Worm (Caenorhabditis elegans) whole organism, L1 larva: ENCODE results near the gene his-70.

Experiments used
- C04F5.9 ChIP-seq: sonication (generic microtip); optimal IDR thresholded peaks from 2 replicates; lab custom pipeline; 2016; ENCODE audit warnings: missing genetic modification characterization, missing compliant biosample characterization
- C16A3.4 ChIP-seq: fragments of 150-350 bp; optimal IDR thresholded peaks from 2 replicates; lab custom pipeline; 2014; ENCODE audit warnings: missing biosample characterization, missing genetic modification characterization
- C34B4.2 ChIP-seq: sonication (generic microtip); optimal IDR thresholded peaks from 2 replicates; lab custom pipeline; 2017; ENCODE audit warnings: mild to moderate bottlenecking, missing genetic modification characterization, missing compliant biosample characterization
- Y116A8C.19 ChIP-seq: sonication (generic microtip); optimal IDR thresholded peaks from 2 replicates; lab custom pipeline; 2016; ENCODE audit warnings: missing compliant biosample characterization, missing genetic modification characterization, borderline replicate concordance
- ama-1 ChIP-seq: fragments of 150-350 bp; optimal IDR thresholded peaks from 2 replicates; lab custom pipeline; 2014
- blmp-1 ChIP-seq: fragments of 150-350 bp; optimal IDR thresholded peaks from 2 replicates; lab custom pipeline; 2014; ENCODE audit warnings: missing biosample characterization, missing genetic modification characterization
- ces-1 ChIP-seq: fragments of 150-350 bp; optimal IDR thresholded peaks from 2 replicates; lab custom pipeline; 2014; ENCODE audit warnings: missing biosample characterization, missing genetic modification reagents, missing genetic modification characterization
- dpl-1 ChIP-seq, 3 experiments: fragments of 150-350 bp in 2 of 3; sonication (generic microtip) in 1 of 3; optimal IDR thresholded peaks; 2 replicates each; lab custom pipeline; 2014 to 2017; ENCODE audit warnings: missing biosample characterization in 3 of 3, missing genetic modification characterization in 3 of 3, missing genetic modification reagents in 3 of 3
- efl-1 ChIP-seq, 4 experiments: fragments of 150-350 bp; optimal IDR thresholded peaks in 3 of 4; peaks in 1 of 4; 1 replicate in 1 of 4; 2 replicates in 3 of 4; lab custom pipeline; 2014; ENCODE audit warnings: missing biosample characterization in 2 of 4, missing genetic modification characterization in 2 of 4, missing genetic modification reagents in 2 of 4
- efl-3 ChIP-seq: fragments of 200-800 bp; sonication (Bioruptor generic); optimal IDR thresholded peaks from 2 replicates; lab custom pipeline; 2018; ENCODE audit warnings: mild to moderate bottlenecking, missing genetic modification characterization, missing compliant biosample characterization
- elt-2 ChIP-seq: sonication (generic microtip); optimal IDR thresholded peaks from 2 replicates; lab custom pipeline; 2016; ENCODE audit warnings: missing genetic modification characterization, mild to moderate bottlenecking, inconsistent platforms, missing compliant biosample characterization, missing genetic modification reagents
- elt-3 ChIP-seq, 6 experiments: fragments of 150-350 bp in 1 of 6; sonication (generic microtip); optimal IDR thresholded peaks; 2 replicates each; lab custom pipeline; 2017 to 2018; ENCODE audit warnings: missing biosample characterization in 6 of 6, missing genetic modification characterization in 6 of 6, inconsistent platforms in 1 of 6
- grh-1 ChIP-seq: fragments of 200-800 bp; sonication (Bioruptor generic); IDR thresholded peaks from 2 replicates; pipeline ENCODE4 v1.3.6; 2022; ENCODE audit warnings: missing genetic modification reagents, missing genetic modification characterization, missing compliant biosample characterization
- hlh-4 ChIP-seq: sonication (generic microtip); optimal IDR thresholded peaks from 2 replicates; lab custom pipeline; 2016; ENCODE audit warnings: mild to moderate bottlenecking, missing genetic modification characterization, missing compliant biosample characterization
- irx-1 ChIP-seq: sonication (generic microtip); optimal IDR thresholded peaks from 2 replicates; lab custom pipeline; 2016; ENCODE audit warnings: missing genetic modification characterization, missing compliant biosample characterization
- isw-1 ChIP-seq: fragments of 200-800 bp; sonication (Bioruptor generic); IDR thresholded peaks from 2 replicates; pipeline ENCODE4 v1.3.6; 2022; ENCODE audit warnings: missing genetic modification characterization, missing compliant biosample characterization
- lin-13 ChIP-seq: fragments of 150-350 bp; optimal IDR thresholded peaks from 2 replicates; lab custom pipeline; 2014; ENCODE audit warnings: missing biosample characterization, missing genetic modification reagents, missing genetic modification characterization
- lin-14 ChIP-seq: fragments of 200-800 bp; sonication (Bioruptor generic); optimal IDR thresholded peaks from 2 replicates; lab custom pipeline; 2018; ENCODE audit warnings: mild to moderate bottlenecking, missing genetic modification characterization, moderate library complexity, missing compliant biosample characterization
- lin-15B ChIP-seq: fragments of 150-350 bp; sonication (generic microtip); optimal IDR thresholded peaks from 3 replicates; lab custom pipeline; 2014; ENCODE audit warnings: missing biosample characterization, missing genetic modification characterization
- lin-35 ChIP-seq, 2 experiments: fragments of 150-350 bp; optimal IDR thresholded peaks; 2 replicates each; lab custom pipeline; 2014; ENCODE audit warnings: missing biosample characterization in 2 of 2, missing genetic modification characterization in 2 of 2, missing genetic modification reagents in 2 of 2
- lsy-2 ChIP-seq, 2 experiments: fragments of 150-350 bp; optimal IDR thresholded peaks; 2 replicates each; lab custom pipeline; 2014; ENCODE audit warnings: missing biosample characterization in 2 of 2, missing genetic modification characterization in 2 of 2
- mep-1 ChIP-seq: fragments of 150-350 bp; optimal IDR thresholded peaks from 2 replicates; lab custom pipeline; 2014; ENCODE audit warnings: missing biosample characterization, missing genetic modification characterization
- nhr-20 ChIP-seq: sonication (generic microtip); optimal IDR thresholded peaks from 2 replicates; lab custom pipeline; 2016; ENCODE audit warnings: mild to moderate bottlenecking, missing genetic modification characterization, missing compliant biosample characterization
- nhr-47 ChIP-seq: sonication (generic microtip); optimal IDR thresholded peaks from 2 replicates; lab custom pipeline; 2016; ENCODE audit warnings: mild to moderate bottlenecking, missing genetic modification characterization, moderate library complexity, missing compliant biosample characterization
- nhr-71 ChIP-seq: sonication (generic microtip); optimal IDR thresholded peaks from 2 replicates; lab custom pipeline; 2016; ENCODE audit warnings: mild to moderate bottlenecking, missing genetic modification characterization, moderate library complexity, missing compliant biosample characterization
- nhr-85 ChIP-seq: sonication (generic microtip); peaks from one replicate; lab custom pipeline; 2016; ENCODE audit warnings: missing genetic modification characterization, inconsistent platforms, missing compliant biosample characterization
- pqm-1 ChIP-seq: sonication (generic microtip); optimal IDR thresholded peaks from 3 replicates; lab custom pipeline; 2017; ENCODE audit warnings: missing biosample characterization, missing genetic modification characterization
- skn-1 ChIP-seq: fragments of 150-350 bp; optimal IDR thresholded peaks from 2 replicates; lab custom pipeline; 2014; ENCODE audit warnings: missing biosample characterization, missing genetic modification characterization
- snu-23 ChIP-seq: sonication (generic microtip); optimal IDR thresholded peaks from 2 replicates; lab custom pipeline; 2016; ENCODE audit warnings: missing genetic modification characterization, missing compliant biosample characterization
- unc-130 ChIP-seq: fragments of 150-350 bp; optimal IDR thresholded peaks from 2 replicates; lab custom pipeline; 2017; ENCODE audit warnings: missing biosample characterization, missing genetic modification characterization, inconsistent platforms
- unc-30 ChIP-seq: sonication (generic microtip); optimal IDR thresholded peaks from 2 replicates; lab custom pipeline; 2017; ENCODE audit warnings: missing biosample characterization, missing genetic modification characterization
- xbp-1 ChIP-seq: sonication (generic microtip); optimal IDR thresholded peaks from 2 replicates; lab custom pipeline; 2016; ENCODE audit warnings: missing genetic modification characterization, missing compliant biosample characterization
- ztf-11 ChIP-seq, 2 experiments: sonication (generic microtip); optimal IDR thresholded peaks; 2 replicates each; lab custom pipeline; 2016 to 2017; ENCODE audit warnings: missing genetic modification characterization in 2 of 2, missing biosample characterization in 1 of 2, missing compliant biosample characterization in 1 of 2

The his-70 gene

ce11 chrIII:4063724-4064123 is 3.8 kb upstream of the his-70 start (continued):
- TF ChIP-seq Y116A8C.19 (tag; lab: Kevin White, UChicago) = no peak
- peak in 1 of 2 experiments; percentile 50 for TF ChIP-seq lin-35 (GFP tag; optimal IDR thresholded peaks at IDR 0.05; lab: Kevin White, UChicago)
- TF ChIP-seq, all 84 proteins: peak for 19

- no peak for TF ChIP-seq nhr-85 (tag; lab: Kevin White, UChicago)
- TF ChIP-seq lin-13 = no peak
- no peak for TF ChIP-seq C04F5.9
- no peak for TF ChIP-seq dpl-1 (GFP tag; optimal IDR thresholded peaks at IDR 0.05; lab: Kevin White, UChicago)
- TF ChIP-seq snu-23 (GFP tag; lab: Kevin White, UChicago) = no peak
- TF ChIP-seq nhr-47 = no peak
- TF ChIP-seq isw-1 (GFP tag; lab: Robert Waterston, UW) = no peak
- TF ChIP-seq nhr-71 (tag; lab: Kevin White, UChicago) = no peak
- no peak for TF ChIP-seq ama-1 (lab: Kevin White, UChicago)
- no peak for TF ChIP-seq unc-30 (tag; lab: Kevin White, UChicago)
- TF ChIP-seq ces-1 (GFP tag; lab: Kevin White, UChicago) = no peak
- TF ChIP-seq nhr-20 (tag; lab: Kevin White, UChicago) = no peak
- no peak for TF ChIP-seq elt-3 (tag; optimal IDR thresholded peaks at IDR 0.05; lab: Kevin White, UChicago)
- TF ChIP-seq blmp-1 = no peak
Measured at ce11 chrIII:4058643-4059042, 1.3 kb downstream of the his-70 start, which contains the start of gene his-69. Gene his-69, minus strand, starts transcription at chrIII:4058743.

DNA sequence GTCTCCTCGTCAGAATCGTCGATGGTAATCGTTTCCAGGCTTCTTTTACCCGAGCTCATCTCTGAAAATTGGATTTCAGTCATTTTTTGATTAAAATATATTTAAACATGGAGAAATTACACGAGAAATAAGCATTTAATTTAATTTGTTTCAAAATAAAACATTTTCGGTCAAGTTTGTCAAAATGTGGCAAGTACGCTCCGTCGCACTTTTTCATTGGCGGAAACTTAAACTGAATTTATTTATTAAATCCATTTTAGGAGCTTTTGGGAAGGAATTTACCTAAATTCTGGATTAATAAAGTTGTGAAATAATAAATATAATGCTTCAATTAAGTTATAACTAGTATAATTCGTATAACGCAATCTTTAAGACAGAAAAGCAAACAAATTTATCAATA is 2.0 kb downstream of the his-70 start, which contains the start of gene rcq-5:
Gene rcq-5 (minus strand): TSS at position 83 of the 400 bp plus-strand sequence.
- TF ChIP-seq nhr-47 = peak; percentile 18
- TF ChIP-seq efl-3 (GFP tag; lab: Kevin White, UChicago) = no peak
- TF ChIP-seq C34B4.2 (tag; lab: Kevin White, UChicago) = no peak
- peak; percentile 43 for TF ChIP-seq mep-1
- TF ChIP-seq dpl-1 (GFP tag; optimal IDR thresholded peaks at IDR 0.05; lab: Kevin White, UChicago) = peak; percentile 78 to 90 (median 88)
- no peak for TF ChIP-seq hlh-4
- peak; percentile 50 for TF ChIP-seq skn-1 (tag; lab: Kevin White, UChicago)
- peak; percentile 14 to 90 for TF ChIP-seq efl-1 (optimal IDR thresholded peaks at IDR 0.05; lab: Kevin White, UChicago)
- TF ChIP-seq efl-1 (GFP tag; optimal IDR thresholded peaks at IDR 0.05 in 1 of 2; lab: Kevin White, UChicago) = peak; percentile 89 to 99
- TF ChIP-seq unc-130 (tag; lab: Kevin White, UChicago) = no peak
- TF ChIP-seq lsy-2 (tag; optimal IDR thresholded peaks at IDR 0.05; lab: Kevin White, UChicago) = peak; percentile 43 to 73
- TF ChIP-seq xbp-1 (tag; lab: Kevin White, UChicago) = peak; percentile 16
- TF ChIP-seq grh-1 (GFP tag; lab: Robert Waterston, UW) = no peak
- peak; percentile 84 to 96 for TF ChIP-seq lin-35 (GFP tag; optimal IDR thresholded peaks at IDR 0.05; lab: Kevin White, UChicago)
- TF ChIP-seq lin-15B = peak; percentile 7
- peak; percentile 56 for TF ChIP-seq C16A3.4 (tag; lab: Kevin White, UChicago)

DNA sequence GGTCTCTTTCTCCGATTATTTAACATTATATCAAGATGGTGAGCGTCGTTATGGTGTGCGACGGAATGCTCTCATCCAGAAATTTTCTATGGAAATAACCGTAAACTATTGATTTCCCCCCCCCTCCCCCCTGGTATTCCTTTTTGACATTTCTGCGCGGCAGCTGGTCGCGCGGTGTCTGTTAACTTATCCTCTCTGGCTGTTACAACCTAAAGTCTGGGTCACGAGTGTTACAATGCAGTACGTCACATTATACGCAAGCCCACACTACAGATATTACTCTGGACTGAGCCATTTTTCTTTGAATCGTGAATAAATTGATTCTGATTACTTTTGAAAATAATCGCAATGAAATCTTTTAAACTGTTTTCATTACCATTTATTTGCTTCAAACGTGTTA is 10.8 kb downstream of the his-70 start:
- TF ChIP-seq xbp-1 (tag; lab: Kevin White, UChicago) (no peak), efl-1 (optimal IDR thresholded peaks at IDR 0.05; lab: Kevin White, UChicago) (no peak), efl-1 (GFP tag; optimal IDR thresholded peaks at IDR 0.05 in 1 of 2; lab: Kevin White, UChicago) (peak in 1 of 2 experiments; percentile 32)

DNA sequence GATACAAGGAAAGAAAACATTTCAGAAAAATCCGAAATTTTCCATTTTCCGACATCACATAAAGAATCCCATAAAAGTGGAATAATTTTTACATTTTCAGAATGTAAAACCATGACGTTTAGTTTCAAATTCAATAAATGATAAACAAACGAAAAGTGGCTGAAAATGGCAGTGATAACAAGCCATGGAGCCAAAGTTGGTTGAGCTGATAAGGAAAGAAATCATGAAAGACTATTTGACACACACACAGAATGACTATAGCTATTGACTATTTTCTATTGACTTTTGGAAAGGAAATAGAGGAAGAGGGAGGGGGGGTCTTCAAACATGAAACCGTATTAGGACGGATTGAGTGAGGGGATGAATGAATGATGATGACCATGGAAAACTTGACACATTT is 20.1 kb downstream of the his-70 start:
- TF ChIP-seq xbp-1 (tag; lab: Kevin White, UChicago) (no peak), pqm-1 (tag; lab: Kevin White, UChicago) (peak; percentile 68), elt-2 (peak; percentile 54), lin-14 (no peak), lin-35 (GFP tag; optimal IDR thresholded peaks at IDR 0.05; lab: Kevin White, UChicago) (peak in 1 of 2 experiments; percentile 32)

ce11 chrIII:4037332-4037731 is 22.6 kb downstream of the his-70 start:
- TF ChIP-seq ztf-11 (tag; optimal IDR thresholded peaks at IDR 0.05; lab: Kevin White, UChicago) = peak in 1 of 2 experiments; percentile 47
- TF ChIP-seq efl-1 (optimal IDR thresholded peaks at IDR 0.05; lab: Kevin White, UChicago) = no peak
- TF ChIP-seq efl-1 (GFP tag; optimal IDR thresholded peaks at IDR 0.05 in 1 of 2; lab: Kevin White, UChicago) = peak in 1 of 2 experiments; percentile 76
- TF ChIP-seq lin-14 = peak; percentile 66
- no peak for TF ChIP-seq irx-1 (tag; lab: Kevin White, UChicago)
- no peak for TF ChIP-seq grh-1 (GFP tag; lab: Robert Waterston, UW)
